Worm (Caenorhabditis elegans) whole organism, L2 larva: ENCODE results near the gene sqv-2.

ENCODE experiments used
- C34F6.9 ChIP-seq: fragments of 150-350 bp; optimal IDR thresholded peaks from 2 replicates; lab custom pipeline; 2014; ENCODE audit warnings: missing biosample characterization, missing genetic modification characterization
- R02D3.7 ChIP-seq: fragments of 150-350 bp; optimal IDR thresholded peaks from 2 replicates; lab custom pipeline; 2014; ENCODE audit warnings: missing biosample characterization, missing genetic modification characterization
- alr-1 ChIP-seq: fragments of 150-350 bp; optimal IDR thresholded peaks from 2 replicates; lab custom pipeline; 2014; ENCODE audit warnings: missing biosample characterization, missing genetic modification characterization
- aly-2 ChIP-seq: fragments of 150-350 bp; optimal IDR thresholded peaks from 2 replicates; lab custom pipeline; 2014; ENCODE audit warnings: missing biosample characterization, missing genetic modification characterization
- ceh-82 ChIP-seq: fragments of 150-350 bp; optimal IDR thresholded peaks from 2 replicates; lab custom pipeline; 2014; ENCODE audit warnings: missing biosample characterization, missing genetic modification characterization
- crh-2 ChIP-seq: sonication (generic microtip); optimal IDR thresholded peaks from 2 replicates; lab custom pipeline; 2017; ENCODE audit warnings: missing biosample characterization, missing genetic modification characterization
- lin-11 ChIP-seq: fragments of 150-350 bp; sonication (generic microtip); optimal IDR thresholded peaks from 2 replicates; lab custom pipeline; 2014; ENCODE audit warnings: missing biosample characterization, missing genetic modification characterization, inconsistent platforms, mixed read lengths
- lin-39 ChIP-seq: fragments of 150-350 bp; optimal IDR thresholded peaks from 2 replicates; lab custom pipeline; 2014; ENCODE audit warnings: missing biosample characterization, missing genetic modification reagents, missing genetic modification characterization
- nhr-21 ChIP-seq: fragments of 150-350 bp; optimal IDR thresholded peaks from 2 replicates; lab custom pipeline; 2014; ENCODE audit warnings: missing biosample characterization, missing genetic modification characterization
- sma-3 ChIP-seq: sonication (generic microtip); optimal IDR thresholded peaks from 2 replicates; lab custom pipeline; 2016; ENCODE audit warnings: missing genetic modification reagents, missing genetic modification characterization, missing compliant biosample characterization
- unc-62 ChIP-seq: fragments of 150-350 bp; optimal IDR thresholded peaks from 2 replicates; lab custom pipeline; 2014; ENCODE audit warnings: missing biosample characterization, missing genetic modification reagents, missing genetic modification characterization
- zag-1 ChIP-seq: fragments of 150-350 bp; optimal IDR thresholded peaks from 2 replicates; lab custom pipeline; 2014; ENCODE audit warnings: missing biosample characterization, missing genetic modification characterization

The sqv-2 gene

ce11 chrII:2841529-2841928 is 52.7 kb downstream of the sqv-2 start, which contains the start of gene Y110A2AL.6:
TSS of gene Y110A2AL.6 (minus strand) at chrII:2841629.
- no peak for TF ChIP-seq zag-1 (tag; lab: Kevin White, UChicago)
- no peak for TF ChIP-seq R02D3.7 (tag; lab: Kevin White, UChicago)
- TF ChIP-seq ceh-82: no peak
- no peak for TF ChIP-seq aly-2 (tag; lab: Kevin White, UChicago)
- TF ChIP-seq alr-1 (tag; lab: Kevin White, UChicago): no peak
- no peak for TF ChIP-seq nhr-21
- TF ChIP-seq C34F6.9 (tag; lab: Kevin White, UChicago): no peak
- no peak for TF ChIP-seq lin-39 (tag; lab: Kevin White, UChicago)
- no peak for TF ChIP-seq crh-2 (tag; lab: Kevin White, UChicago)
- no peak for TF ChIP-seq unc-62 (GFP tag; lab: Kevin White, UChicago)
- TF ChIP-seq lin-11 (tag; lab: Kevin White, UChicago): no peak
- TF ChIP-seq sma-3 (GFP tag; lab: Kevin White, UChicago): no peak
